Worm (Caenorhabditis elegans): ENCODE measurements around the gene R05H10.7.

ce11 chrII:14808686-14809085 lies 46.6 kb upstream of the R05H10.7 start, which contains the start of gene W01D2.6:
- TF ChIP-seq flt-1 (GFP tag; IDR thresholded peaks at IDR 0.05) (no peak), T22C8.4 (GFP tag; IDR thresholded peaks at IDR 0.05) (no peak), ztf-23 (GFP tag; IDR thresholded peaks at IDR 0.05) (no peak)

Data from whole organism, midembryonic.